Worm (Caenorhabditis elegans) whole organism, L3 larva: ENCODE data around the gene mek-1.

ENCODE experiments used
- R02D3.7 ChIP-seq: fragments of 150-350 bp; optimal IDR thresholded peaks from 2 replicates; lab custom pipeline; 2014; ENCODE audit warnings: missing biosample characterization, missing genetic modification characterization
- ZK546.5 ChIP-seq: sonication (generic microtip); optimal IDR thresholded peaks from 2 replicates; lab custom pipeline; 2017; ENCODE audit warnings: missing biosample characterization, missing genetic modification characterization
- aly-2 ChIP-seq: fragments of 150-350 bp; optimal IDR thresholded peaks from 2 replicates; lab custom pipeline; 2014; ENCODE audit warnings: missing biosample characterization, missing genetic modification characterization
- ceh-28 ChIP-seq: fragments of 150-350 bp; optimal IDR thresholded peaks from 2 replicates; lab custom pipeline; 2014; ENCODE audit warnings: missing biosample characterization, missing genetic modification reagents, missing genetic modification characterization
- ceh-82 ChIP-seq: fragments of 150-350 bp; optimal IDR thresholded peaks from 2 replicates; lab custom pipeline; 2014; ENCODE audit warnings: missing biosample characterization, missing genetic modification characterization
- ceh-9 ChIP-seq: sonication (generic microtip); optimal IDR thresholded peaks from 2 replicates; lab custom pipeline; 2018; ENCODE audit warnings: missing biosample characterization, missing genetic modification characterization
- egl-27 ChIP-seq: sonication (generic microtip); optimal IDR thresholded peaks from 4 replicates; lab custom pipeline; 2017; ENCODE audit warnings: missing biosample characterization, missing genetic modification reagents, missing genetic modification characterization
- egl-5 ChIP-seq: fragments of 150-350 bp; optimal IDR thresholded peaks from 2 replicates; lab custom pipeline; 2017; ENCODE audit warnings: missing biosample characterization, missing genetic modification reagents, missing genetic modification characterization, inconsistent platforms
- elt-2 ChIP-seq: sonication (generic microtip); optimal IDR thresholded peaks from 2 replicates; lab custom pipeline; 2016; ENCODE audit warnings: missing genetic modification reagents, mild to moderate bottlenecking, missing genetic modification characterization, missing compliant biosample characterization
- elt-3 ChIP-seq, 3 experiments: fragments of 150-350 bp in 1 of 3; sonication (generic microtip) in 2 of 3; optimal IDR thresholded peaks; 2 replicates in 2 of 3; 4 replicates in 1 of 3; lab custom pipeline; 2014 to 2017; ENCODE audit warnings: missing biosample characterization in 3 of 3, missing genetic modification characterization in 3 of 3
- eor-1 ChIP-seq, 2 experiments: fragments of 150-350 bp; optimal IDR thresholded peaks; 2 replicates each; lab custom pipeline; 2014 to 2018; ENCODE audit warnings: missing biosample characterization in 2 of 2, missing genetic modification characterization in 2 of 2
- fkh-10 ChIP-seq: sonication (generic microtip); optimal IDR thresholded peaks from 2 replicates; lab custom pipeline; 2017; ENCODE audit warnings: missing biosample characterization, missing genetic modification reagents, missing genetic modification characterization
- fkh-2 ChIP-seq: fragments of 150-350 bp; optimal IDR thresholded peaks from 2 replicates; lab custom pipeline; 2014; ENCODE audit warnings: missing biosample characterization, missing genetic modification reagents, missing genetic modification characterization
- hmg-11 ChIP-seq: sonication (generic microtip); optimal IDR thresholded peaks from 2 replicates; lab custom pipeline; 2016; ENCODE audit warnings: missing genetic modification characterization, missing compliant biosample characterization
- lin-15B ChIP-seq: fragments of 150-350 bp; optimal IDR thresholded peaks from 2 replicates; lab custom pipeline; 2014; ENCODE audit warnings: missing biosample characterization, missing genetic modification characterization
- mml-1 ChIP-seq: fragments of 150-350 bp; sonication (generic microtip); optimal IDR thresholded peaks from 3 replicates; lab custom pipeline; 2014; ENCODE audit warnings: missing biosample characterization, missing genetic modification characterization
- nfya-1 ChIP-seq: sonication (generic microtip); optimal IDR thresholded peaks from 2 replicates; lab custom pipeline; 2017; ENCODE audit warnings: missing genetic modification characterization, mild to moderate bottlenecking, missing compliant biosample characterization, antibody characterized with exemption, moderate library complexity; ENCODE audit not compliant: insufficient read depth
- nhr-12 ChIP-seq: fragments of 150-350 bp; optimal IDR thresholded peaks from 2 replicates; lab custom pipeline; 2014; ENCODE audit warnings: missing biosample characterization, missing genetic modification characterization
- nhr-23 ChIP-seq: fragments of 150-350 bp; optimal IDR thresholded peaks from 2 replicates; lab custom pipeline; 2014; ENCODE audit warnings: missing biosample characterization, missing genetic modification reagents, missing genetic modification characterization
- nhr-237 ChIP-seq: fragments of 150-350 bp; optimal IDR thresholded peaks from 2 replicates; lab custom pipeline; 2014; ENCODE audit warnings: missing biosample characterization, missing genetic modification characterization
- nhr-25 ChIP-seq: sonication (generic microtip); optimal IDR thresholded peaks from 2 replicates; lab custom pipeline; 2017; ENCODE audit warnings: missing biosample characterization, missing genetic modification characterization
- nhr-43 ChIP-seq: sonication (generic microtip); optimal IDR thresholded peaks from 2 replicates; lab custom pipeline; 2016; ENCODE audit warnings: mild to moderate bottlenecking, missing genetic modification characterization, missing compliant biosample characterization; ENCODE audit not compliant: poor library complexity, severe bottlenecking
- nhr-67 ChIP-seq: fragments of 150-350 bp; optimal IDR thresholded peaks from 2 replicates; lab custom pipeline; 2014; ENCODE audit warnings: missing biosample characterization, missing genetic modification characterization
- nhr-76 ChIP-seq: fragments of 150-350 bp; sonication (generic microtip); optimal IDR thresholded peaks from 5 replicates; lab custom pipeline; 2014; ENCODE audit warnings: missing biosample characterization, missing genetic modification characterization
- nhr-77 ChIP-seq: fragments of 150-350 bp; optimal IDR thresholded peaks from 2 replicates; lab custom pipeline; 2014; ENCODE audit warnings: missing biosample characterization, missing genetic modification characterization
- pha-4 ChIP-seq: fragments of 150-350 bp; optimal IDR thresholded peaks from 2 replicates; lab custom pipeline; 2014; ENCODE audit warnings: missing biosample characterization, missing genetic modification reagents, missing genetic modification characterization
- pqm-1 ChIP-seq: fragments of 150-350 bp; optimal IDR thresholded peaks from 2 replicates; lab custom pipeline; 2017; ENCODE audit warnings: missing biosample characterization, missing genetic modification characterization, inconsistent platforms
- tbx-2 ChIP-seq: sonication (generic microtip); optimal IDR thresholded peaks from 2 replicates; lab custom pipeline; 2016; ENCODE audit warnings: mild to moderate bottlenecking, missing genetic modification characterization, missing compliant biosample characterization
- unc-39 ChIP-seq: sonication (generic microtip); optimal IDR thresholded peaks from 4 replicates; lab custom pipeline; 2017; ENCODE audit warnings: missing biosample characterization, missing genetic modification characterization
- zag-1 ChIP-seq: fragments of 150-350 bp; optimal IDR thresholded peaks from 2 replicates; lab custom pipeline; 2014; ENCODE audit warnings: missing biosample characterization, missing genetic modification characterization
- ztf-11 ChIP-seq: fragments of 150-350 bp; optimal IDR thresholded peaks from 2 replicates; lab custom pipeline; 2014; ENCODE audit warnings: missing biosample characterization, missing genetic modification characterization
- ztf-4 ChIP-seq: fragments of 150-350 bp; optimal IDR thresholded peaks from 2 replicates; lab custom pipeline; 2014; ENCODE audit warnings: missing biosample characterization, missing genetic modification characterization

Gene mek-1

ce11 chrX:7437949-7438348 lies 41.1 kb upstream of the mek-1 start, which contains the start of gene C01C10.2:
Gene C01C10.2, minus strand, starts transcription at chrX:7438118.
- no peak for TF ChIP-seq nhr-237 (tag; lab: Kevin White, UChicago)
- TF ChIP-seq egl-5 (tag; lab: Kevin White, UChicago) = peak; percentile 2
- TF ChIP-seq nfya-1 (tag; lab: Kevin White, UChicago) = peak; percentile 39
- no peak for TF ChIP-seq zag-1 (tag; lab: Kevin White, UChicago)
- TF ChIP-seq nhr-25 (tag; lab: Kevin White, UChicago) = peak; percentile 46
- TF ChIP-seq ceh-82 (tag; lab: Kevin White, UChicago) = no peak
- TF ChIP-seq aly-2 (tag; lab: Kevin White, UChicago) = no peak

- TF ChIP-seq ztf-11 (tag; lab: Kevin White, UChicago) (no peak), ceh-9 (tag; lab: Kevin White, UChicago) (no peak), nhr-23 (no peak), ZK546.5 (no peak), nhr-77 (no peak), lin-15B (no peak), pqm-1 (tag; lab: Kevin White, UChicago) (peak; percentile 81), tbx-2 (tag; lab: Kevin White, UChicago) (no peak), ceh-28 (no peak), elt-2 (tag; lab: Kevin White, UChicago) (peak; percentile 34), egl-27 (tag; lab: Kevin White, UChicago) (no peak)
Observed at ce11 chrX:7440102-7440501, 38.9 kb upstream of the mek-1 start.

- peak; percentile 29 for TF ChIP-seq nfya-1 (tag; lab: Kevin White, UChicago)
- no peak for TF ChIP-seq nhr-76 (tag; lab: Kevin White, UChicago)
Observed at ce11 chrX:7442477-7442876, 36.6 kb upstream of the mek-1 start, which contains the start of gene acl-12. Gene acl-12, minus strand, starts transcription at chrX:7442577.

DNA sequence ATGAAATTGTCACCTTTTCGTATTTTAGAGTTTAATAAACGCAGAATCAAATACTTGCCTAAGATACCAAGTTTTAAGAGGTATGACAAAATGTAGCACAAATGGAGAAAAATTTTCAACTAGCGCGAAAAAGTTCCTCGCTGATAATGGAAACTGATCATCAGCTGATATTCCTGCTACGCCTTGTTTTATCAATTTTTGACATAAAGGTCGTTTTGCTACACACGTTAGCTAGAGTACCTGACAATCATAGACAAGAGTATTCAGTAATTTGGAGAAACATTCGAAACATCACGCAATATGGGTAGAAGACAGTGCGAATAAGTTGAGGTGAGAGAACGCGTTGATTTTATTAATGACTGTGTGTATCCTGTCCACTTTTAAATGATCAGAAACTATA lies 33.3 kb upstream of the mek-1 start:
- TF ChIP-seq pqm-1 (tag; lab: Kevin White, UChicago) (peak; percentile 65), elt-2 (tag; lab: Kevin White, UChicago) (peak; percentile 66), egl-5 (tag; lab: Kevin White, UChicago) (no peak)

DNA sequence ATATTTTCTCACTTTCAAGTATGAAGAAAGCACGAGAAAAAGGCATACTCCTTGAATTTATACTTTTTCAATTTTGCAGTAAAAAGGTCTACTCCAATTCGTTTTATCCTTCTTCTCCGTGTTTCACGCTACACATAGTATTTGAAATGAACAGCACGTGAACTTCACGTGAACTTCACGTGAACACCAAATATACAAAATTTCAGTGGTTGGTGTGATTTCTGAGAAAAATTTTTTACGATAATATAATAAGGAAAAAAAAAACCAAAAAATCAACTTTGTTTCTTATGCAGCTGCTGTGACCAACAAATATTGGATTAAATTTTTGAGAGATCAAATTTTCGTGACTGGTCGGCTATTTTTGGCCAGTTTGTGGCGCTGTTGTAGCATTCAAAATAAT lies 32.6 kb upstream of the mek-1 start:
- TF ChIP-seq nfya-1 (tag; lab: Kevin White, UChicago) (peak; percentile 10), mml-1 (tag; lab: Kevin White, UChicago) (peak; percentile 91), unc-39 (tag; lab: Kevin White, UChicago) (no peak)

- no peak for TF ChIP-seq fkh-2 (tag; lab: Kevin White, UChicago)
- no peak for TF ChIP-seq nhr-23
- no peak for TF ChIP-seq hmg-11 (tag; lab: Kevin White, UChicago)
- no peak for TF ChIP-seq nhr-12 (tag; lab: Kevin White, UChicago)
- no peak for TF ChIP-seq eor-1 (tag; optimal IDR thresholded peaks at IDR 0.05; lab: Kevin White, UChicago)
- no peak for TF ChIP-seq fkh-10 (GFP tag; lab: Kevin White, UChicago)
- TF ChIP-seq egl-5 (tag; lab: Kevin White, UChicago) = no peak
- TF ChIP-seq tbx-2 (tag; lab: Kevin White, UChicago) = no peak
- TF ChIP-seq lin-15B = no peak
- TF ChIP-seq elt-3 (tag; optimal IDR thresholded peaks at IDR 0.05; lab: Kevin White, UChicago) = no peak
- TF ChIP-seq R02D3.7 (tag; lab: Kevin White, UChicago) = no peak
- no peak for TF ChIP-seq nhr-43
- TF ChIP-seq pha-4 (tag; lab: Kevin White, UChicago) = no peak
- no peak for TF ChIP-seq nhr-67 (tag; lab: Kevin White, UChicago)
- TF ChIP-seq ceh-28 = no peak
- no peak for TF ChIP-seq ztf-4
- no peak for TF ChIP-seq ceh-82 (tag; lab: Kevin White, UChicago)
Observed at ce11 chrX:7447340-7447739, 31.7 kb upstream of the mek-1 start.
